Worm (Caenorhabditis elegans): ENCODE results near the gene jmjd-1.2.

jmjd-1.2 gene

ce11 chrIV:4660151-4661041, at the start of gene jmjd-1.2, which contains the start of gene F29B9.11 (continued):
- TF ChIP-seq ceh-19 (GFP tag; optimal IDR thresholded peaks at IDR 0.05) (peak; percentile 61), fax-1 (tag; optimal IDR thresholded peaks at IDR 0.05) (peak; percentile 95), pha-2 (tag; optimal IDR thresholded peaks at IDR 0.05) (peak; percentile 83), nhr-232 (tag; optimal IDR thresholded peaks at IDR 0.05) (no peak), hlh-30 (tag; optimal IDR thresholded peaks at IDR 0.05; ENCODE audit: insufficient read depth) (no peak), fkh-10 (GFP tag; optimal IDR thresholded peaks at IDR 0.05) (no peak), dve-1 (tag; optimal IDR thresholded peaks at IDR 0.05) (peak; percentile 39), Y22D7AL.16 (tag; optimal IDR thresholded peaks at IDR 0.05) (peak; percentile 9), tbx-7 (tag; optimal IDR thresholded peaks at IDR 0.05) (peak; percentile 99), gmeb-2 (tag; optimal IDR thresholded peaks at IDR 0.05) (peak; percentile 49), ceh-18 (tag; optimal IDR thresholded peaks at IDR 0.05) (peak; percentile 86), ama-1 (optimal IDR thresholded peaks at IDR 0.05) (no peak), pat-9 (tag; optimal IDR thresholded peaks at IDR 0.05) (peak; percentile 23), ceh-22 (tag; optimal IDR thresholded peaks at IDR 0.05) (no peak), lin-11 (tag; optimal IDR thresholded peaks at IDR 0.05) (peak; percentile 10), ref-2 (tag; optimal IDR thresholded peaks at IDR 0.05) (peak; percentile 99), unc-42 (tag; optimal IDR thresholded peaks at IDR 0.05) (peak; percentile 83), madf-2 (tag; optimal IDR thresholded peaks at IDR 0.05) (peak; percentile 58), zip-5 (tag; optimal IDR thresholded peaks at IDR 0.05) (peak; percentile 99)

- TF ChIP-seq unc-42 (tag; optimal IDR thresholded peaks at IDR 0.05) (no peak), pha-2 (tag; optimal IDR thresholded peaks at IDR 0.05) (no peak), pqm-1 (tag; optimal IDR thresholded peaks at IDR 0.05) (no peak), unc-86 (tag; optimal IDR thresholded peaks at IDR 0.05) (no peak), elt-4 (tag; optimal IDR thresholded peaks at IDR 0.05) (no peak), npax-4 (tag; optimal IDR thresholded peaks at IDR 0.05) (no peak), ref-2 (tag; optimal IDR thresholded peaks at IDR 0.05) (no peak), dmd-4 (tag; optimal IDR thresholded peaks at IDR 0.05; ENCODE audit: borderline replicate concordance) (no peak), mec-3 (tag; optimal IDR thresholded peaks at IDR 0.05; ENCODE audit: borderline replicate concordance) (no peak), ceh-14 (tag; optimal IDR thresholded peaks at IDR 0.05) (no peak), elt-2 (tag; optimal IDR thresholded peaks at IDR 0.05) (no peak), F13H6.1 (tag; optimal IDR thresholded peaks at IDR 0.05) (no peak), ceh-22 (tag; optimal IDR thresholded peaks at IDR 0.05) (no peak), sdc-2 (tag; optimal IDR thresholded peaks at IDR 0.05) (no peak), pha-4 (tag; optimal IDR thresholded peaks at IDR 0.05) (no peak), nhr-232 (tag; optimal IDR thresholded peaks at IDR 0.05) (no peak), syd-9 (tag; optimal IDR thresholded peaks at IDR 0.05) (no peak), eyg-1 (tag; optimal IDR thresholded peaks at IDR 0.05) (no peak)
These were observed 49.1 kb upstream of the jmjd-1.2 start for ce11 chrIV:4611740-4612139.

ce11 chrIV:4612597-4612996, 48.2 kb upstream of the jmjd-1.2 start:
- TF ChIP-seq unc-3 (GFP tag; conservative IDR thresholded peaks at IDR 0.05) (no peak), unc-3 (tag; optimal IDR thresholded peaks at IDR 0.05) (no peak), K02D7.2 (tag; optimal IDR thresholded peaks at IDR 0.05) (no peak), fkh-6 (tag; optimal IDR thresholded peaks at IDR 0.05) (no peak), ceh-34 (tag; optimal IDR thresholded peaks at IDR 0.05) (no peak), ceh-18 (tag; optimal IDR thresholded peaks at IDR 0.05) (no peak), pha-2 (tag; optimal IDR thresholded peaks at IDR 0.05) (no peak), fax-1 (tag; optimal IDR thresholded peaks at IDR 0.05) (no peak), npax-4 (tag; optimal IDR thresholded peaks at IDR 0.05) (no peak), nhr-11 (tag; optimal IDR thresholded peaks at IDR 0.05) (no peak), gmeb-2 (tag; optimal IDR thresholded peaks at IDR 0.05) (no peak), C08G9.2 (tag; optimal IDR thresholded peaks at IDR 0.05) (no peak), ceh-24 (tag; optimal IDR thresholded peaks at IDR 0.05) (no peak), ceh-31 (tag; optimal IDR thresholded peaks at IDR 0.05) (no peak), hlh-6 (tag; optimal IDR thresholded peaks at IDR 0.05) (no peak), dve-1 (tag; optimal IDR thresholded peaks at IDR 0.05) (no peak), pax-1 (tag; optimal IDR thresholded peaks at IDR 0.05) (no peak), pros-1 (tag; optimal IDR thresholded peaks at IDR 0.05) (no peak)
